Fruit fly (Drosophila melanogaster) whole organism, wandering third instar larva: ENCODE results near the gene CG13707.

ENCODE experiments used
- Abd-B ChIP-seq: fragments of >200 bp; optimal IDR thresholded peaks from 2 replicates; lab custom pipeline; 2017; ENCODE audit warnings: missing biosample characterization, missing genetic modification characterization
- CG32264 ChIP-seq: fragments of 200-800 bp; sonication (Bioruptor generic); optimal IDR thresholded peaks from 2 replicates; lab custom pipeline; 2016; ENCODE audit warnings: missing biosample characterization, missing genetic modification characterization
- CG9705 ChIP-seq: fragments of 200-800 bp; sonication (Bioruptor generic); optimal IDR thresholded peaks from 2 replicates; lab custom pipeline; 2018; ENCODE audit warnings: missing biosample characterization, mild to moderate bottlenecking, missing genetic modification characterization
- CrebA ChIP-seq: fragments of 200-800 bp; sonication (Bioruptor generic); optimal IDR thresholded peaks from 2 replicates; lab custom pipeline; 2016; ENCODE audit warnings: missing biosample characterization, mild to moderate bottlenecking, missing genetic modification characterization, borderline replicate concordance
- Dfd ChIP-seq: fragments of >200 bp; optimal IDR thresholded peaks from 2 replicates; lab custom pipeline; 2017; ENCODE audit warnings: missing biosample characterization, missing genetic modification characterization
- Dif ChIP-seq: fragments of 200-275, 200-300 bp; sonication (Bioruptor generic); optimal IDR thresholded peaks from 2 replicates; lab custom pipeline; 2018; ENCODE audit warnings: missing biosample characterization, missing genetic modification characterization; ENCODE audit not compliant: partially characterized antibody
- GATAd ChIP-seq: sonication (Bioruptor generic); optimal IDR thresholded peaks from 2 replicates; lab custom pipeline; 2016; ENCODE audit warnings: missing biosample characterization, missing genetic modification characterization
- HLH106 ChIP-seq: fragments of 200-800 bp; optimal IDR thresholded peaks from 3 replicates; lab custom pipeline; 2019; ENCODE audit warnings: missing biosample characterization, mild to moderate bottlenecking, missing genetic modification characterization, moderate library complexity
- Hnf4 ChIP-seq: fragments of 200-800 bp; sonication (Bioruptor generic); optimal IDR thresholded peaks from 2 replicates; lab custom pipeline; 2016; ENCODE audit warnings: missing biosample characterization, mild to moderate bottlenecking, missing genetic modification characterization
- Hr78 ChIP-seq: fragments of >200 bp; optimal IDR thresholded peaks from 2 replicates; lab custom pipeline; 2017; ENCODE audit warnings: missing biosample characterization, missing genetic modification characterization
- Hr83 ChIP-seq: fragments of 200-300 bp; sonication (Bioruptor generic); optimal IDR thresholded peaks from 2 replicates; lab custom pipeline; 2016; ENCODE audit warnings: missing biosample characterization, mild to moderate bottlenecking, missing genetic modification characterization, moderate library complexity; ENCODE audit not compliant: poor library complexity, severe bottlenecking
- Jra ChIP-seq: sonication (Bioruptor generic); optimal IDR thresholded peaks from 2 replicates; lab custom pipeline; 2016; ENCODE audit warnings: missing biosample characterization, missing genetic modification characterization
- Mio ChIP-seq: sonication (Bioruptor generic); optimal IDR thresholded peaks from 2 replicates; lab custom pipeline; 2016; ENCODE audit warnings: missing biosample characterization, missing genetic modification characterization
- Myc ChIP-seq: fragments of >200 bp; optimal IDR thresholded peaks from 2 replicates; lab custom pipeline; 2017
- N ChIP-seq: fragments of >200 bp; optimal IDR thresholded peaks from 2 replicates; lab custom pipeline; 2018; ENCODE audit warnings: missing biosample characterization, missing external identifiers, missing genetic modification characterization
- OdsH ChIP-seq: fragments of 200-800 bp; sonication (Bioruptor generic); optimal IDR thresholded peaks from 2 replicates; lab custom pipeline; 2016; ENCODE audit warnings: missing biosample characterization, mild to moderate bottlenecking, missing genetic modification characterization
- Rel ChIP-seq, 2 experiments: fragments of 200-800 bp; sonication (Bioruptor generic) in 1 of 2; optimal IDR thresholded peaks; 2 replicates in 1 of 2; 3 replicates in 1 of 2; lab custom pipeline; 2016 to 2019; ENCODE audit warnings: mild to moderate bottlenecking in 2 of 2, missing biosample characterization in 2 of 2, missing genetic modification characterization in 2 of 2, moderate library complexity in 1 of 2
- Sp1 ChIP-seq: fragments of 200-800 bp; sonication (Bioruptor generic); optimal IDR thresholded peaks from 3 replicates; lab custom pipeline; 2019; ENCODE audit warnings: missing biosample characterization, mild to moderate bottlenecking, missing genetic modification characterization, moderate library complexity
- Vsx2 ChIP-seq: fragments of 200-300, 225-300 bp; sonication (Bioruptor generic); optimal IDR thresholded peaks from 2 replicates; lab custom pipeline; 2018; ENCODE audit warnings: missing biosample characterization, missing genetic modification characterization; ENCODE audit not compliant: partially characterized antibody
- br ChIP-seq: fragments of 200-800 bp; sonication (Bioruptor generic); optimal IDR thresholded peaks from 2 replicates; lab custom pipeline; 2016; ENCODE audit warnings: missing biosample characterization, missing genetic modification characterization
- brk ChIP-seq: fragments of 200-800 bp; sonication (Bioruptor generic); optimal IDR thresholded peaks from 2 replicates; lab custom pipeline; 2016; ENCODE audit warnings: missing biosample characterization, mild to moderate bottlenecking, missing genetic modification characterization
- dl ChIP-seq, 2 experiments: fragments of 175-275, 200-275 bp in 1 of 2; fragments of 200-275 bp in 1 of 2; sonication (Bioruptor generic); optimal IDR thresholded peaks; lab custom pipeline; 2018; ENCODE audit warnings: mild to moderate bottlenecking in 2 of 2, missing biosample characterization in 2 of 2, missing genetic modification characterization in 2 of 2, moderate library complexity in 2 of 2; ENCODE audit not compliant: partially characterized antibody in 2 of 2, insufficient read depth in 1 of 2
- dmrt93B ChIP-seq: fragments of 200-800 bp; sonication (Bioruptor generic); optimal IDR thresholded peaks from 2 replicates; lab custom pipeline; 2018; ENCODE audit warnings: missing biosample characterization, mild to moderate bottlenecking, missing genetic modification characterization
- dsf ChIP-seq: sonication (Bioruptor generic); optimal IDR thresholded peaks from 2 replicates; lab custom pipeline; 2016; ENCODE audit warnings: missing biosample characterization, missing genetic modification characterization, borderline replicate concordance
- ey ChIP-seq: fragments of 200-800 bp; sonication (Bioruptor generic); optimal IDR thresholded peaks from 2 replicates; lab custom pipeline; 2016; ENCODE audit warnings: missing biosample characterization, missing genetic modification characterization
- foxo ChIP-seq, 2 experiments: fragments of 200-800 bp; sonication (Bioruptor generic); optimal IDR thresholded peaks; 2 replicates in 1 of 2; 3 replicates in 1 of 2; lab custom pipeline; 2016 to 2017; ENCODE audit warnings: missing biosample characterization in 2 of 2, missing genetic modification characterization in 2 of 2
- fru ChIP-seq: fragments of 200-800 bp; sonication (Bioruptor generic); optimal IDR thresholded peaks from 3 replicates; lab custom pipeline; 2016; ENCODE audit warnings: missing biosample characterization, mild to moderate bottlenecking, missing genetic modification characterization
- h ChIP-seq: fragments of 200-800 bp; sonication (Bioruptor generic); optimal IDR thresholded peaks from 3 replicates; lab custom pipeline; 2016; ENCODE audit warnings: missing biosample characterization, mild to moderate bottlenecking, missing genetic modification characterization
- jim ChIP-seq: fragments of 175-275, 200-325 bp; sonication (Bioruptor generic); optimal IDR thresholded peaks from 2 replicates; lab custom pipeline; 2016; ENCODE audit warnings: missing biosample characterization, mild to moderate bottlenecking, missing genetic modification characterization
- lola ChIP-seq: fragments of >200 bp; optimal IDR thresholded peaks from 2 replicates; lab custom pipeline; 2017; ENCODE audit warnings: missing biosample characterization, missing genetic modification characterization
- pan ChIP-seq: fragments of >200 bp; optimal IDR thresholded peaks from 2 replicates; lab custom pipeline; 2017
- psq ChIP-seq: fragments of 200-800 bp; sonication (Bioruptor generic); optimal IDR thresholded peaks from 3 replicates; lab custom pipeline; 2017; ENCODE audit warnings: missing biosample characterization, mild to moderate bottlenecking, missing genetic modification characterization, moderate library complexity
- rgr ChIP-seq: fragments of 200-800 bp; sonication (Bioruptor generic); optimal IDR thresholded peaks from 3 replicates; lab custom pipeline; 2016; ENCODE audit warnings: missing biosample characterization, mild to moderate bottlenecking, missing genetic modification characterization
- sage ChIP-seq: fragments of 200-800 bp; sonication (Bioruptor generic); optimal IDR thresholded peaks from 2 replicates; lab custom pipeline; 2016; ENCODE audit warnings: missing biosample characterization, mild to moderate bottlenecking, missing genetic modification characterization
- sv ChIP-seq: fragments of 200-800 bp; sonication (Bioruptor generic); optimal IDR thresholded peaks from 3 replicates; lab custom pipeline; 2016; ENCODE audit warnings: missing biosample characterization, missing genetic modification characterization
- tai ChIP-seq: sonication (Bioruptor generic); optimal IDR thresholded peaks from 2 replicates; lab custom pipeline; 2016; ENCODE audit warnings: missing biosample characterization, missing genetic modification characterization
- usp ChIP-seq: fragments of >200 bp; optimal IDR thresholded peaks from 2 replicates; lab custom pipeline; 2017; ENCODE audit warnings: missing biosample characterization, missing genetic modification characterization
- woc ChIP-seq: sonication (Bioruptor generic); optimal IDR thresholded peaks from 2 replicates; lab custom pipeline; 2016; ENCODE audit warnings: missing biosample characterization, mild to moderate bottlenecking, missing genetic modification characterization

CG13707 gene

dm6 chr3L:4825584-4825983 is 14.3 kb downstream of the CG13707 start, which contains the start of the genes Dhc64C and LeuRS-m:
TSS of gene Dhc64C (minus strand) at chr3L:4825687.
TSS of gene LeuRS-m (plus strand) at chr3L:4825853.
- TF ChIP-seq woc (GFP tag; lab: Kevin White, UChicago), result no peak
- TF ChIP-seq Sp1 (GFP tag; lab: Kevin White, UChicago), result peak; percentile 20
- peak; percentile 49 for TF ChIP-seq Hr83 (GFP tag; lab: Kevin White, UChicago)
- TF ChIP-seq Abd-B (GFP tag; lab: Kevin White, UChicago), result no peak
- peak; percentile 52 for TF ChIP-seq rgr (GFP tag; lab: Kevin White, UChicago)
- TF ChIP-seq Rel (GFP tag; optimal IDR thresholded peaks at IDR 0.05; lab: Kevin White, UChicago), result no peak
- peak; percentile 74 for TF ChIP-seq Rel (tag; optimal IDR thresholded peaks at IDR 0.05; lab: Kevin White, UChicago)
- peak; percentile 8 for TF ChIP-seq GATAd (GFP tag; lab: Kevin White, UChicago)
- peak; percentile 42 for TF ChIP-seq br (GFP tag; lab: Kevin White, UChicago)
- peak; percentile 39 for TF ChIP-seq HLH106 (tag; lab: Kevin White, UChicago)
- no peak for TF ChIP-seq psq
- TF ChIP-seq CG9705 (GFP tag; lab: Kevin White, UChicago), result peak; percentile 5
- TF ChIP-seq jim (GFP tag; lab: Kevin White, UChicago), result peak; percentile 19
- no peak for TF ChIP-seq pan (lab: Kevin White, UChicago)
- no peak for TF ChIP-seq Myc (lab: Kevin White, UChicago)
- no peak for TF ChIP-seq sv
- peak in 1 of 2 experiments; percentile 54 for TF ChIP-seq foxo (GFP tag; optimal IDR thresholded peaks at IDR 0.05; lab: Kevin White, UChicago)
- no peak for TF ChIP-seq sage (GFP tag; lab: Kevin White, UChicago)
- TF ChIP-seq h (GFP tag; lab: Kevin White, UChicago), result peak; percentile 57
- peak; percentile 46 for TF ChIP-seq ey (GFP tag; lab: Kevin White, UChicago)
- TF ChIP-seq OdsH (GFP tag; lab: Kevin White, UChicago), result no peak

DNA sequence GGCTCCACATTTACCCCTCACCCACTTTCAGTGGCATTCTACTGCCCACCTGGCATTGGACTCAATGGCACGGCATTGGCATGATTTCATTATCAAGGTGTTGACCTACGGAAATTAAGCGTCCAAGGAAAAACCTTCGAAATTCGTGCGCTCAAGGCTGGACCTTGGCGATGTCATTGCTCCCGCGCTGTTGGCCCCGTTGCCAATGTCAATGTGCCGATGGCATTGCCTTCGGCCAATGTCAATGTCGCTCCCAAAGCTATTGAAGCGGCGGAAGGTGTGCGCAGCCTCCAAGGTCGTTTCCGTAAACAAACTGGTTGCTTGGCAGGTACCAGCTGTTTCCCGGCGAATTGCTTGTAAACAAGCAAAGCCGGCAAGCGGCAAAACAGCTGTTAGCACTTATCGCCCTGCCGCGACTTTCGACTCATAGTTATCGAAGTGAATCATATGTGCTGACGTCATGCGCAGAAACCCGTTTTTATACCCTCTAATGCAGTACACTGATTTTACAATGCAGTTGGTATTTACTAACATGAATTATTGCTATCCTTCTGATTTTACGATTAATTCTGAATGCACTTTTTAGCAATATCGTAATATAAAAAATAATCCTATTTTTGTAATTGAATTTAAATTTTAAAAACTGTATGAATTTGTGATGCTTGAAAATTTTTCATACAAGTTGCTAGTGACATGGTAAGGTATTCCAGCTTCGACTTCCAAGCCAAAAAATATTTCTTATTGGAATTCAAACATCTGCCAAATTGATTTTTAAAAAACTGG is 15.4 kb downstream of the CG13707 start:
- TF ChIP-seq Abd-B (GFP tag; lab: Kevin White, UChicago) (no peak), N (GFP tag; lab: Kevin White, UChicago) (no peak), HLH106 (tag; lab: Kevin White, UChicago) (peak; percentile 89), psq (peak; percentile 86), Sp1 (GFP tag; lab: Kevin White, UChicago) (peak; percentile 89), sv (peak; percentile 96), br (GFP tag; lab: Kevin White, UChicago) (peak; percentile 91), Dif (GFP tag; lab: Kevin White, UChicago) (no peak), CG32264 (GFP tag; lab: Kevin White, UChicago) (peak; percentile 82), Dfd (no peak), CrebA (GFP tag; lab: Kevin White, UChicago) (no peak), Vsx2 (GFP tag; lab: Kevin White, UChicago) (no peak), Rel (GFP tag; optimal IDR thresholded peaks at IDR 0.05; lab: Kevin White, UChicago) (peak; percentile 53), Rel (tag; optimal IDR thresholded peaks at IDR 0.05; lab: Kevin White, UChicago) (peak; percentile 30), jim (GFP tag; lab: Kevin White, UChicago) (no peak), Myc (lab: Kevin White, UChicago) (no peak), CG9705 (GFP tag; lab: Kevin White, UChicago) (peak; percentile 56), fru (GFP tag; lab: Kevin White, UChicago) (peak; percentile 92), GATAd (GFP tag; lab: Kevin White, UChicago) (no peak), Mio (GFP tag; lab: Kevin White, UChicago) (no peak), rgr (GFP tag; lab: Kevin White, UChicago) (peak; percentile 93), Hnf4 (GFP tag; lab: Kevin White, UChicago) (no peak), Hr78 (GFP tag; lab: Kevin White, UChicago) (no peak), dmrt93B (GFP tag; lab: Kevin White, UChicago) (no peak), brk (GFP tag; lab: Kevin White, UChicago) (no peak), dl (GFP tag; optimal IDR thresholded peaks at IDR 0.05; lab: Kevin White, UChicago; ENCODE audit: insufficient read depth in 1 of 2, partially characterized antibody in 2 of 2) (no peak), ey (GFP tag; lab: Kevin White, UChicago) (peak; percentile 92), dsf (GFP tag; lab: Kevin White, UChicago) (no peak), Jra (peak; percentile 59), h (GFP tag; lab: Kevin White, UChicago) (peak; percentile 94), woc (GFP tag; lab: Kevin White, UChicago) (peak; percentile 95), foxo (GFP tag; optimal IDR thresholded peaks at IDR 0.05; lab: Kevin White, UChicago) (peak; percentile 71 to 95), OdsH (GFP tag; lab: Kevin White, UChicago) (peak; percentile 95), pan (lab: Kevin White, UChicago) (no peak), Hr83 (GFP tag; lab: Kevin White, UChicago) (no peak), sage (GFP tag; lab: Kevin White, UChicago) (peak; percentile 94), usp (no peak), tai (GFP tag; lab: Kevin White, UChicago) (no peak), lola (GFP tag; lab: Kevin White, UChicago) (no peak)
